Worm (Caenorhabditis elegans) whole organism, L3 larva: Measurements from ENCODE around the gene F56A8.8.

Source experiments
- R02D3.7 ChIP-seq: fragments of 150-350 bp; optimal IDR thresholded peaks from 2 replicates; lab custom pipeline; 2014; ENCODE audit warnings: missing biosample characterization, missing genetic modification characterization
- aly-2 ChIP-seq: fragments of 150-350 bp; optimal IDR thresholded peaks from 2 replicates; lab custom pipeline; 2014; ENCODE audit warnings: missing biosample characterization, missing genetic modification characterization
- ama-1 ChIP-seq: fragments of 150-350 bp; optimal IDR thresholded peaks from 2 replicates; lab custom pipeline; 2018
- ceh-16 ChIP-seq: sonication (generic microtip); optimal IDR thresholded peaks from 2 replicates; lab custom pipeline; 2017; ENCODE audit warnings: missing biosample characterization, missing genetic modification characterization
- ceh-28 ChIP-seq: fragments of 150-350 bp; optimal IDR thresholded peaks from 2 replicates; lab custom pipeline; 2014; ENCODE audit warnings: missing biosample characterization, missing genetic modification reagents, missing genetic modification characterization
- ceh-82 ChIP-seq: fragments of 150-350 bp; optimal IDR thresholded peaks from 2 replicates; lab custom pipeline; 2014; ENCODE audit warnings: missing biosample characterization, missing genetic modification characterization
- ceh-9 ChIP-seq: sonication (generic microtip); optimal IDR thresholded peaks from 2 replicates; lab custom pipeline; 2018; ENCODE audit warnings: missing biosample characterization, missing genetic modification characterization
- daf-12 ChIP-seq: fragments of 150-350 bp; optimal IDR thresholded peaks from 2 replicates; lab custom pipeline; 2014; ENCODE audit warnings: missing biosample characterization, missing genetic modification reagents, missing genetic modification characterization
- egl-27 ChIP-seq: sonication (generic microtip); optimal IDR thresholded peaks from 4 replicates; lab custom pipeline; 2017; ENCODE audit warnings: missing biosample characterization, missing genetic modification reagents, missing genetic modification characterization
- egl-5 ChIP-seq: fragments of 150-350 bp; optimal IDR thresholded peaks from 2 replicates; lab custom pipeline; 2017; ENCODE audit warnings: missing biosample characterization, missing genetic modification reagents, missing genetic modification characterization, inconsistent platforms
- elt-1 ChIP-seq: fragments of 150-350 bp; optimal IDR thresholded peaks from 2 replicates; lab custom pipeline; 2014; ENCODE audit warnings: missing biosample characterization, missing genetic modification characterization
- elt-2 ChIP-seq: sonication (generic microtip); optimal IDR thresholded peaks from 2 replicates; lab custom pipeline; 2016; ENCODE audit warnings: missing genetic modification reagents, mild to moderate bottlenecking, missing genetic modification characterization, missing compliant biosample characterization
- elt-3 ChIP-seq, 3 experiments: fragments of 150-350 bp in 1 of 3; sonication (generic microtip) in 2 of 3; optimal IDR thresholded peaks; 2 replicates in 2 of 3; 4 replicates in 1 of 3; lab custom pipeline; 2014 to 2017; ENCODE audit warnings: missing biosample characterization in 3 of 3, missing genetic modification characterization in 3 of 3
- eor-1 ChIP-seq, 2 experiments: fragments of 150-350 bp; optimal IDR thresholded peaks; 2 replicates each; lab custom pipeline; 2014 to 2018; ENCODE audit warnings: missing biosample characterization in 2 of 2, missing genetic modification characterization in 2 of 2
- fkh-10 ChIP-seq: sonication (generic microtip); optimal IDR thresholded peaks from 2 replicates; lab custom pipeline; 2017; ENCODE audit warnings: missing biosample characterization, missing genetic modification reagents, missing genetic modification characterization
- fkh-2 ChIP-seq: fragments of 150-350 bp; optimal IDR thresholded peaks from 2 replicates; lab custom pipeline; 2014; ENCODE audit warnings: missing biosample characterization, missing genetic modification reagents, missing genetic modification characterization
- fos-1 ChIP-seq: fragments of 150-350 bp; optimal IDR thresholded peaks from 2 replicates; lab custom pipeline; 2014; ENCODE audit warnings: missing biosample characterization, missing genetic modification characterization
- hmg-11 ChIP-seq: sonication (generic microtip); optimal IDR thresholded peaks from 2 replicates; lab custom pipeline; 2016; ENCODE audit warnings: missing genetic modification characterization, missing compliant biosample characterization
- lin-15B ChIP-seq: fragments of 150-350 bp; optimal IDR thresholded peaks from 2 replicates; lab custom pipeline; 2014; ENCODE audit warnings: missing biosample characterization, missing genetic modification characterization
- lin-39 ChIP-seq: fragments of 150-350 bp; optimal IDR thresholded peaks from 2 replicates; lab custom pipeline; 2018; ENCODE audit warnings: missing biosample characterization, missing genetic modification reagents, missing genetic modification characterization
- lsy-12 ChIP-seq: sonication (generic microtip); optimal IDR thresholded peaks from 2 replicates; lab custom pipeline; 2016; ENCODE audit warnings: mild to moderate bottlenecking, missing genetic modification characterization, missing compliant biosample characterization
- mdl-1 ChIP-seq: fragments of 150-350 bp; optimal IDR thresholded peaks from 2 replicates; lab custom pipeline; 2014; ENCODE audit warnings: missing biosample characterization, missing genetic modification characterization
- nfya-1 ChIP-seq: sonication (generic microtip); optimal IDR thresholded peaks from 2 replicates; lab custom pipeline; 2017; ENCODE audit warnings: missing genetic modification characterization, mild to moderate bottlenecking, missing compliant biosample characterization, antibody characterized with exemption, moderate library complexity; ENCODE audit not compliant: insufficient read depth
- nhr-12 ChIP-seq: fragments of 150-350 bp; optimal IDR thresholded peaks from 2 replicates; lab custom pipeline; 2014; ENCODE audit warnings: missing biosample characterization, missing genetic modification characterization
- nhr-23 ChIP-seq: fragments of 150-350 bp; optimal IDR thresholded peaks from 2 replicates; lab custom pipeline; 2014; ENCODE audit warnings: missing biosample characterization, missing genetic modification reagents, missing genetic modification characterization
- nhr-237 ChIP-seq: fragments of 150-350 bp; optimal IDR thresholded peaks from 2 replicates; lab custom pipeline; 2014; ENCODE audit warnings: missing biosample characterization, missing genetic modification characterization
- nhr-28 ChIP-seq: fragments of 150-350 bp; optimal IDR thresholded peaks from 2 replicates; lab custom pipeline; 2014; ENCODE audit warnings: missing biosample characterization, missing genetic modification characterization
- nhr-67 ChIP-seq: fragments of 150-350 bp; optimal IDR thresholded peaks from 2 replicates; lab custom pipeline; 2014; ENCODE audit warnings: missing biosample characterization, missing genetic modification characterization
- nhr-76 ChIP-seq: fragments of 150-350 bp; sonication (generic microtip); optimal IDR thresholded peaks from 5 replicates; lab custom pipeline; 2014; ENCODE audit warnings: missing biosample characterization, missing genetic modification characterization
- nhr-77 ChIP-seq: fragments of 150-350 bp; optimal IDR thresholded peaks from 2 replicates; lab custom pipeline; 2014; ENCODE audit warnings: missing biosample characterization, missing genetic modification characterization
- pha-4 ChIP-seq: fragments of 150-350 bp; optimal IDR thresholded peaks from 2 replicates; lab custom pipeline; 2014; ENCODE audit warnings: missing biosample characterization, missing genetic modification reagents, missing genetic modification characterization
- pqm-1 ChIP-seq: fragments of 150-350 bp; optimal IDR thresholded peaks from 2 replicates; lab custom pipeline; 2017; ENCODE audit warnings: missing biosample characterization, missing genetic modification characterization, inconsistent platforms
- sea-2 ChIP-seq: fragments of 150-350 bp; sonication (generic microtip); optimal IDR thresholded peaks from 4 replicates; lab custom pipeline; 2014; ENCODE audit warnings: missing biosample characterization, missing genetic modification reagents, missing genetic modification characterization
- snpc-4 ChIP-seq: fragments of 150-350 bp; optimal IDR thresholded peaks from 2 replicates; lab custom pipeline; 2014; ENCODE audit warnings: missing biosample characterization, missing genetic modification characterization
- tbx-2 ChIP-seq: sonication (generic microtip); optimal IDR thresholded peaks from 2 replicates; lab custom pipeline; 2016; ENCODE audit warnings: mild to moderate bottlenecking, missing genetic modification characterization, missing compliant biosample characterization
- unc-62 ChIP-seq: fragments of 150-350 bp; sonication (generic microtip); optimal IDR thresholded peaks from 4 replicates; lab custom pipeline; 2014; ENCODE audit warnings: missing biosample characterization, missing genetic modification reagents, missing genetic modification characterization
- zag-1 ChIP-seq: fragments of 150-350 bp; optimal IDR thresholded peaks from 2 replicates; lab custom pipeline; 2014; ENCODE audit warnings: missing biosample characterization, missing genetic modification characterization
- ztf-4 ChIP-seq: fragments of 150-350 bp; optimal IDR thresholded peaks from 2 replicates; lab custom pipeline; 2014; ENCODE audit warnings: missing biosample characterization, missing genetic modification characterization

The F56A8.8 gene

ce11 chrIII:13276958-13277357 lies 8.6 kb upstream of the F56A8.8 start, which contains the start of gene unc-64:
Gene unc-64, plus strand, starts transcription at chrIII:13277258.
- TF ChIP-seq nhr-77 (tag; lab: Kevin White, UChicago) = no peak
- no peak for TF ChIP-seq daf-12 (tag; lab: Kevin White, UChicago)
- TF ChIP-seq lin-39 = no peak
- no peak for TF ChIP-seq pha-4
- no peak for TF ChIP-seq nhr-12
- no peak for TF ChIP-seq egl-27 (tag; lab: Kevin White, UChicago)
- TF ChIP-seq pqm-1 = no peak
- no peak for TF ChIP-seq fkh-10 (GFP tag; lab: Kevin White, UChicago)
- TF ChIP-seq fkh-2 (tag; lab: Kevin White, UChicago) = no peak
- TF ChIP-seq hmg-11 (tag; lab: Kevin White, UChicago) = no peak
- TF ChIP-seq R02D3.7 (tag; lab: Kevin White, UChicago) = no peak
- no peak for TF ChIP-seq nhr-237 (tag; lab: Kevin White, UChicago)
- no peak for TF ChIP-seq nhr-28 (tag; lab: Kevin White, UChicago)
- no peak for TF ChIP-seq eor-1 (tag; optimal IDR thresholded peaks at IDR 0.05; lab: Kevin White, UChicago)
- no peak for TF ChIP-seq mdl-1 (tag; lab: Kevin White, UChicago)
- no peak for TF ChIP-seq aly-2 (tag; lab: Kevin White, UChicago)
- no peak for TF ChIP-seq ama-1 (lab: Kevin White, UChicago)
- TF ChIP-seq nhr-76 = no peak
- no peak for TF ChIP-seq tbx-2
- TF ChIP-seq, all 47 proteins: peak for 0

- TF ChIP-seq fkh-10 (GFP tag; lab: Kevin White, UChicago) (peak; percentile 9), nfya-1 (tag; lab: Kevin White, UChicago) (peak; percentile 39), tbx-2 (no peak)
These were observed 7.5 kb upstream of the F56A8.8 start for ce11 chrIII:13277881-13278500.

DNA sequence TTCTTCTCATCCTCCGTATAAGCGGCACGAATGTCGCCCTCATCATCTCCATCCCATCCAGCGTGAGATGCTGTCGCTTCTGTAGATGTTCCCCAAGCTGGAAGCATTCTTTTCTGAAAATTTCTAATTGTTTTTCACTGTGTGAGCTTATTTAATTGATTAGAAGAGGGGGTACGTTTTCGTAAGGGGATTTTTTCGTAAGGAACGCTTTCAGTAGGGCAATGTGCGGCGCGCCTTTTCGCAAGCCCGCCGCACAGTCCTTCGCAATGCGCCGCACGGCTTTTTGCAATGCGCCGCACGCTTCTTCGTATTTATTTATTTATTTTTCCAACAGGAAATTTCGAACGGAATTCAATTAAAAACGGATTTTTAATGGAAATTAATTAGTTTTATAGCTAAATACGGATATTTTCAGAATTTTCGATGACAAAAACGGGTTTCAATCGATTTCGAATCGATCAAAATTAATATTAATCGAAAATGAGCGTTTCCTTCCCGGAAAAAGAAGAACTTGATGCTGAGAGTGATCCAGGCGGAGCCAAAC lies 7.5 kb downstream of the F56A8.8 start, which contains the start of gene set-25:
set-25 (minus strand) TSS at position 120 of the 544 bp plus-strand sequence.
- TF ChIP-seq lin-39 (peak; percentile 5), ceh-28 (tag; lab: Kevin White, UChicago) (peak; percentile 10), elt-2 (tag; lab: Kevin White, UChicago) (peak; percentile 11)

ce11 chrIII:13296289-13296874 lies 10.9 kb downstream of the F56A8.8 start, which contains the start of gene npp-18:
Gene npp-18, plus strand, starts transcription at chrIII:13296853.
- TF ChIP-seq pha-4 (peak; percentile 68), snpc-4 (tag; lab: Kevin White, UChicago) (peak; percentile 16), elt-2 (tag; lab: Kevin White, UChicago) (peak; percentile 19), lin-15B (peak; percentile 89), nhr-23 (tag; lab: Kevin White, UChicago) (peak; percentile 59)

- no peak for TF ChIP-seq fkh-10 (GFP tag; lab: Kevin White, UChicago)
- TF ChIP-seq nhr-23 (tag; lab: Kevin White, UChicago) = peak; percentile 24
- TF ChIP-seq egl-27 (tag; lab: Kevin White, UChicago) = no peak
- TF ChIP-seq nhr-237 (tag; lab: Kevin White, UChicago) = no peak
- no peak for TF ChIP-seq elt-3 (tag; optimal IDR thresholded peaks at IDR 0.05; lab: Kevin White, UChicago)
- TF ChIP-seq lin-15B = no peak
- no peak for TF ChIP-seq nhr-67
- TF ChIP-seq elt-1 = peak; percentile 23
- TF ChIP-seq sea-2 = no peak
- no peak for TF ChIP-seq tbx-2
- TF ChIP-seq ceh-9 = no peak
- no peak for TF ChIP-seq eor-1 (tag; optimal IDR thresholded peaks at IDR 0.05; lab: Kevin White, UChicago)
- TF ChIP-seq R02D3.7 (tag; lab: Kevin White, UChicago) = no peak
- TF ChIP-seq unc-62 = no peak
- TF ChIP-seq ceh-82 (tag; lab: Kevin White, UChicago) = no peak
- TF ChIP-seq ceh-16 (tag; lab: Kevin White, UChicago) = no peak
- TF ChIP-seq zag-1 (tag; lab: Kevin White, UChicago) = no peak
- no peak for TF ChIP-seq ceh-28 (tag; lab: Kevin White, UChicago)
- no peak for TF ChIP-seq nhr-76
- TF ChIP-seq pha-4 = peak; percentile 22
- no peak for TF ChIP-seq nhr-12
- TF ChIP-seq elt-2 (tag; lab: Kevin White, UChicago) = peak; percentile 77
- TF ChIP-seq lin-39 = no peak
- TF ChIP-seq lsy-12 (tag; lab: Kevin White, UChicago) = no peak
- no peak for TF ChIP-seq mdl-1 (tag; lab: Kevin White, UChicago)
- TF ChIP-seq ama-1 (lab: Kevin White, UChicago) = no peak
- TF ChIP-seq egl-5 (tag; lab: Kevin White, UChicago) = no peak
- TF ChIP-seq nhr-77 (tag; lab: Kevin White, UChicago) = no peak
- no peak for TF ChIP-seq ztf-4
- TF ChIP-seq snpc-4 (tag; lab: Kevin White, UChicago) = no peak
- no peak for TF ChIP-seq fos-1 (tag; lab: Kevin White, UChicago)
These were observed 13.4 kb downstream of the F56A8.8 start, which contains the start of gene pgm-2 for ce11 chrIII:13298722-13299431. Gene pgm-2, plus strand, starts transcription at chrIII:13299378.
